Worm (Caenorhabditis elegans) whole organism, mixed stage, embryonic: Measurements from ENCODE around the gene hpo-8.

Source experiments
- blmp-1 ChIP-seq: fragments of 150-350 bp; optimal IDR thresholded peaks from 2 replicates; lab custom pipeline; 2014; ENCODE audit warnings: missing biosample characterization, missing genetic modification characterization
- ceh-39 ChIP-seq: fragments of 150-350 bp; optimal IDR thresholded peaks from 2 replicates; lab custom pipeline; 2014; ENCODE audit warnings: missing biosample characterization, missing genetic modification characterization

DNA sequence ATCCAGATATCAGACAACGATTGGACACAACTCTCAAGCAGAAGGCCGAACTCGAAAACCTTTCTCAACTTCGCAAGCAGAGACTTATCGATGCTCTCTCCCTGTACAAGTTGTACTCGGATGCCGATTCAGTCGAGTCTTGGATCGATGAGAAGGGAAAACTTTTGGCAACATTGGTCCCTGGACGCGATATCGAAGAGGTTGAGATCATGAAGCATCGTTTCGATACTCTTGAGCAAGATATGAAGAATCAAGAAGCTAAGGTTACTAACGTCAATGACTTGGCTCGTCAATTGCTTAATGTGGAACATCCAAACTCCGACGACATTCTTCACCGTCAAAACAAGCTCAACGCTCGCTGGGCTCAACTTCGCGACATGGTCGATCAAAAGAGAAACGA, 46.0 kb downstream of the hpo-8 start:
- TF ChIP-seq blmp-1 (tag; lab: Kevin White, UChicago) (no peak), ceh-39 (tag; lab: Kevin White, UChicago) (no peak)
